Fruit fly (Drosophila melanogaster) whole organism, wandering third instar larva: ENCODE data around the gene scyl.
A peak's percentile ranks its signal among the peaks of the same experiment; 100 is the strongest.

Source experiments
- CG32264 ChIP-seq: fragments of 200-800 bp; sonication (Bioruptor generic); optimal IDR thresholded peaks from 2 replicates; lab custom pipeline; 2016; ENCODE audit warnings: missing biosample characterization, missing genetic modification characterization
- CG9705 ChIP-seq: fragments of 200-800 bp; sonication (Bioruptor generic); optimal IDR thresholded peaks from 2 replicates; lab custom pipeline; 2018; ENCODE audit warnings: missing biosample characterization, mild to moderate bottlenecking, missing genetic modification characterization
- CrebA ChIP-seq: fragments of 200-800 bp; sonication (Bioruptor generic); optimal IDR thresholded peaks from 2 replicates; lab custom pipeline; 2016; ENCODE audit warnings: missing biosample characterization, mild to moderate bottlenecking, missing genetic modification characterization, borderline replicate concordance
- Dfd ChIP-seq: fragments of >200 bp; optimal IDR thresholded peaks from 2 replicates; lab custom pipeline; 2017; ENCODE audit warnings: missing biosample characterization, missing genetic modification characterization
- Dif ChIP-seq: fragments of 200-275, 200-300 bp; sonication (Bioruptor generic); optimal IDR thresholded peaks from 2 replicates; lab custom pipeline; 2018; ENCODE audit warnings: missing biosample characterization, missing genetic modification characterization; ENCODE audit not compliant: partially characterized antibody
- GATAd ChIP-seq: sonication (Bioruptor generic); optimal IDR thresholded peaks from 2 replicates; lab custom pipeline; 2016; ENCODE audit warnings: missing biosample characterization, missing genetic modification characterization
- HLH106 ChIP-seq: fragments of 200-800 bp; optimal IDR thresholded peaks from 3 replicates; lab custom pipeline; 2019; ENCODE audit warnings: missing biosample characterization, mild to moderate bottlenecking, missing genetic modification characterization, moderate library complexity
- Hnf4 ChIP-seq: fragments of 200-800 bp; sonication (Bioruptor generic); optimal IDR thresholded peaks from 2 replicates; lab custom pipeline; 2016; ENCODE audit warnings: missing biosample characterization, mild to moderate bottlenecking, missing genetic modification characterization
- Hr78 ChIP-seq: fragments of >200 bp; optimal IDR thresholded peaks from 2 replicates; lab custom pipeline; 2017; ENCODE audit warnings: missing biosample characterization, missing genetic modification characterization
- Mio ChIP-seq: sonication (Bioruptor generic); optimal IDR thresholded peaks from 2 replicates; lab custom pipeline; 2016; ENCODE audit warnings: missing biosample characterization, missing genetic modification characterization
- Myc ChIP-seq: fragments of >200 bp; optimal IDR thresholded peaks from 2 replicates; lab custom pipeline; 2017
- Rel ChIP-seq, 2 experiments: fragments of 200-800 bp; sonication (Bioruptor generic) in 1 of 2; optimal IDR thresholded peaks; 2 replicates in 1 of 2; 3 replicates in 1 of 2; lab custom pipeline; 2016 to 2019; ENCODE audit warnings: mild to moderate bottlenecking in 2 of 2, missing biosample characterization in 2 of 2, missing genetic modification characterization in 2 of 2, moderate library complexity in 1 of 2
- Sp1 ChIP-seq: fragments of 200-800 bp; sonication (Bioruptor generic); optimal IDR thresholded peaks from 3 replicates; lab custom pipeline; 2019; ENCODE audit warnings: missing biosample characterization, mild to moderate bottlenecking, missing genetic modification characterization, moderate library complexity
- Vsx2 ChIP-seq: fragments of 200-300, 225-300 bp; sonication (Bioruptor generic); optimal IDR thresholded peaks from 2 replicates; lab custom pipeline; 2018; ENCODE audit warnings: missing biosample characterization, missing genetic modification characterization; ENCODE audit not compliant: partially characterized antibody
- brk ChIP-seq: fragments of 200-800 bp; sonication (Bioruptor generic); optimal IDR thresholded peaks from 2 replicates; lab custom pipeline; 2016; ENCODE audit warnings: missing biosample characterization, mild to moderate bottlenecking, missing genetic modification characterization
- dl ChIP-seq, 2 experiments: fragments of 175-275, 200-275 bp in 1 of 2; fragments of 200-275 bp in 1 of 2; sonication (Bioruptor generic); optimal IDR thresholded peaks; lab custom pipeline; 2018; ENCODE audit warnings: mild to moderate bottlenecking in 2 of 2, missing biosample characterization in 2 of 2, missing genetic modification characterization in 2 of 2, moderate library complexity in 2 of 2; ENCODE audit not compliant: partially characterized antibody in 2 of 2, insufficient read depth in 1 of 2
- dmrt93B ChIP-seq: fragments of 200-800 bp; sonication (Bioruptor generic); optimal IDR thresholded peaks from 2 replicates; lab custom pipeline; 2018; ENCODE audit warnings: missing biosample characterization, mild to moderate bottlenecking, missing genetic modification characterization
- ey ChIP-seq: fragments of 200-800 bp; sonication (Bioruptor generic); optimal IDR thresholded peaks from 2 replicates; lab custom pipeline; 2016; ENCODE audit warnings: missing biosample characterization, missing genetic modification characterization
- h ChIP-seq: fragments of 200-800 bp; sonication (Bioruptor generic); optimal IDR thresholded peaks from 3 replicates; lab custom pipeline; 2016; ENCODE audit warnings: missing biosample characterization, mild to moderate bottlenecking, missing genetic modification characterization
- jim ChIP-seq: fragments of 175-275, 200-325 bp; sonication (Bioruptor generic); optimal IDR thresholded peaks from 2 replicates; lab custom pipeline; 2016; ENCODE audit warnings: missing biosample characterization, mild to moderate bottlenecking, missing genetic modification characterization
- lola ChIP-seq: fragments of >200 bp; optimal IDR thresholded peaks from 2 replicates; lab custom pipeline; 2017; ENCODE audit warnings: missing biosample characterization, missing genetic modification characterization
- psq ChIP-seq: fragments of 200-800 bp; sonication (Bioruptor generic); optimal IDR thresholded peaks from 3 replicates; lab custom pipeline; 2017; ENCODE audit warnings: missing biosample characterization, mild to moderate bottlenecking, missing genetic modification characterization, moderate library complexity
- rgr ChIP-seq: fragments of 200-800 bp; sonication (Bioruptor generic); optimal IDR thresholded peaks from 3 replicates; lab custom pipeline; 2016; ENCODE audit warnings: missing biosample characterization, mild to moderate bottlenecking, missing genetic modification characterization
- sage ChIP-seq: fragments of 200-800 bp; sonication (Bioruptor generic); optimal IDR thresholded peaks from 2 replicates; lab custom pipeline; 2016; ENCODE audit warnings: missing biosample characterization, mild to moderate bottlenecking, missing genetic modification characterization
- tai ChIP-seq: sonication (Bioruptor generic); optimal IDR thresholded peaks from 2 replicates; lab custom pipeline; 2016; ENCODE audit warnings: missing biosample characterization, missing genetic modification characterization
- usp ChIP-seq: fragments of >200 bp; optimal IDR thresholded peaks from 2 replicates; lab custom pipeline; 2017; ENCODE audit warnings: missing biosample characterization, missing genetic modification characterization
- woc ChIP-seq: sonication (Bioruptor generic); optimal IDR thresholded peaks from 2 replicates; lab custom pipeline; 2016; ENCODE audit warnings: missing biosample characterization, mild to moderate bottlenecking, missing genetic modification characterization

scyl gene

DNA sequence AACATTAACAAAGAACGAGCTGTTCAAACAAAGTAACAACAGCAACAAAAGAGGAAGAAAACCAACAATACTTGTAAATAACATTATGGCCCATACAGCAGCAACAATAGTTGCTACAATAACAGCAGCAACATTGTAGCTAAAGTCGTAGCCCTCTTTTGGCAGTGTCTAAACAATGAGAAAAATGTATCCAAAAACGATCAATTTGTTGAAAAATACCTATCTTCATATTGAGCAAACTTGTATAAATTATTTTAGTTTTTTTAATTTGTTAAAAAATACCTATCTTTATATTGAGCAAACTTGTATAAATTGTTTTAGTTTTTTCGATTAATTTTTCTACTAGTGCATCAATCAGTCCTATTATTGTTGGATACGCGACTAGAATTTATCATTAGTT is 33.0 kb downstream of the scyl start:
- TF ChIP-seq sage = no peak

DNA sequence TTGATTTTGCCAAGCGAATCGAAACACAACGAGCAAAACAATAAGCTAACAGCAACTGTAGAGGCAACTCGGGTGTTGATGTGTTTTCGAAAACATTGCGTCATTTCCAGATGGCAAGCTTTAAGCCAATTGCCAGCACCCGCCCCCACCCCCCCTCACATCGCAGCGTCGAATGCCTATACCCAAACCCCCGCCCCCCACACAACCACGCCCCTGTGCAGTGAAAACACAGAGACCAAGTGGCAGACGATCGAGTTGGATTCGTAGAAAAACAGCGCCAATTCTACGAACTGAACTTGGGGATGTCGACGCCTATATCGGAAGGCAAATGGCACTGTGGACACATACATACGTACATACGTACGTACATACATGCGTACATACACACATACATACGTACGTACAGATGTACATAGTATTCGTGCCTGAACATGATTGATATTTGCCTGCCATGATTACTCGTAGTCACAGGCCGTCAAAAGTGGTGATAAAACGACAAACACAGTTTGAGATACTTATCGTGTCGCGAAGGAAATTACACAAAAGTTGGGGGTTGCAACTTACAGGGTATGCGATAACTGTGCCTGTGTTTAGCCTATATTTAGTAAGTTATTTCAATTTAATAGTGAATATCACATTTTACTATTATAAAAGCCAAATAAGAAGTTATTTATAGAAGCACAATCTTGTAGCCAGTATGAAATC is 33.6 kb downstream of the scyl start:
- TF ChIP-seq HLH106 (tag; lab: Kevin White, UChicago) (no peak), woc (GFP tag; lab: Kevin White, UChicago) (no peak), Sp1 (GFP tag; lab: Kevin White, UChicago) (no peak)

DNA sequence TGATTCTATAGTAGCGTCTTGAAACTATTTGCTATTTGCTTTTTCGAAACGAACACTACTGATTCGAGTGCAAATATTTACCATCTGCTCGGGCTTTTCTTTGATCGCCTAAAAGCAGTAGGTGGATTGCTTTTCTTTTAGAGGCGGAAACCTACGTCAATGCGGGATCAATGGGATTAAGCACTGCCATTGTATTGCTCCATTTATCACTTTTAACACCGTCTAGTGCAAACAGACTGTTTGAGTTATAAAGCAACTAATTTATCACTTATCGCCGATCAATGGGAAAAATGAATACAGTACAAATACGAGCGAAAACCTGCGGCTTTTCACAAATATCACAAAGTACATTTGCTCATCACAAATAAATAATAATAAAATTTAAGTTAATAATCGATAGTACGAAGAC is 34.5 kb downstream of the scyl start:
- TF ChIP-seq usp (GFP tag; lab: Kevin White, UChicago) (no peak), dl (GFP tag; optimal IDR thresholded peaks at IDR 0.05; lab: Kevin White, UChicago; ENCODE audit: insufficient read depth in 1 of 2, partially characterized antibody in 2 of 2) (no peak), dmrt93B (no peak), Dif (GFP tag; lab: Kevin White, UChicago) (no peak), Myc (lab: Kevin White, UChicago) (no peak), Hr78 (GFP tag; lab: Kevin White, UChicago) (no peak), rgr (GFP tag; lab: Kevin White, UChicago) (no peak), jim (GFP tag; lab: Kevin White, UChicago) (no peak), woc (GFP tag; lab: Kevin White, UChicago) (no peak), tai (GFP tag; lab: Kevin White, UChicago) (no peak), Sp1 (GFP tag; lab: Kevin White, UChicago) (no peak), brk (GFP tag; lab: Kevin White, UChicago) (no peak), h (GFP tag; lab: Kevin White, UChicago) (no peak), Hnf4 (GFP tag; lab: Kevin White, UChicago) (no peak), lola (GFP tag; lab: Kevin White, UChicago) (no peak), Dfd (GFP tag; lab: Kevin White, UChicago) (no peak), psq (GFP tag; lab: Kevin White, UChicago) (no peak), CrebA (GFP tag; lab: Kevin White, UChicago) (no peak)

DNA sequence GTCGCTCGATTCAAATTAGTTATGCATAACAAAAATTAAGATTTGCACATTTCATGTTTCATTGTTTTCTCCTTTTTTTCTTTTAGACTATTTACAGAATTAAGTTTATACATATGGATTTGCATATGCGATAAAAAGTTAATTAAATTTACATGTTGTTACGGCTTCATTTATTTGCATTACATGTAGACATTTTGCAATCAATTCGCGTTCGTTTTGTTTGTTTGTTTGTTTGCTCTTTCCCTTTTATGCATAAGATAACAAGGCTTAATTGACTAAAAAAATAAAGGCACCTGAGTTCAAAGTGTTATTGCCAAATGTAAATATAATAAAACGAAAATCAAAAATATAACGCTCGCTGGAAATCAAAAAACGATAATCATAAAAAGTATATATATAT is 35.9 kb downstream of the scyl start:
- TF ChIP-seq GATAd (GFP tag; lab: Kevin White, UChicago) (no peak), tai (GFP tag; lab: Kevin White, UChicago) (peak; percentile 11), usp (GFP tag; lab: Kevin White, UChicago) (no peak)

- TF ChIP-seq CG32264 (GFP tag; lab: Kevin White, UChicago) (no peak), brk (GFP tag; lab: Kevin White, UChicago) (no peak), psq (GFP tag; lab: Kevin White, UChicago) (no peak), ey (GFP tag; lab: Kevin White, UChicago) (no peak), Dfd (GFP tag; lab: Kevin White, UChicago) (peak; percentile 94)
These were observed 37.1 kb downstream of the scyl start for dm6 chr3L:11289130-11289716.

DNA sequence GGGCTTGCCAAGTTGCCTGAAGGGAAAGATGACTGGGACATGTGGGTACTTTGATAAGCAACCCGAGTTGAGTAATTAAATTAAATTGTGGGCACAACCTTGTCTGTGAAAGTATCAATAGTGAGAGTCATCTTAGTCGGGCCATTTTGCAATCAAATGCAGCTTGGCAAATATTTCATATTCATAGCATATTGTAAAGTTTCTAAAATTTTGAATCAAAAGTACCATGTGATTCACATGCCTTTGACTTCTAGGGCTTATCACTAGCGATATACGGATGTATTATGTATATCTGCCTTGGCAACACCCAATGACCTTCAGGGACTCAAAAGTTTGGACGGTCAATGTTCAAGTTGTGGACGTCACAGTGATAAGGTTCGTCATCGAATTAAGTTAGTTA is 38.1 kb downstream of the scyl start:
- TF ChIP-seq lola (GFP tag; lab: Kevin White, UChicago) (no peak), usp (GFP tag; lab: Kevin White, UChicago) (no peak), Rel (GFP tag; optimal IDR thresholded peaks at IDR 0.05; lab: Kevin White, UChicago) (no peak), Rel (tag; optimal IDR thresholded peaks at IDR 0.05; lab: Kevin White, UChicago) (peak; percentile 59), Mio (GFP tag; lab: Kevin White, UChicago) (no peak), brk (GFP tag; lab: Kevin White, UChicago) (no peak), h (GFP tag; lab: Kevin White, UChicago) (no peak)
- TF ChIP-seq, all 38 proteins: peak for 1

DNA sequence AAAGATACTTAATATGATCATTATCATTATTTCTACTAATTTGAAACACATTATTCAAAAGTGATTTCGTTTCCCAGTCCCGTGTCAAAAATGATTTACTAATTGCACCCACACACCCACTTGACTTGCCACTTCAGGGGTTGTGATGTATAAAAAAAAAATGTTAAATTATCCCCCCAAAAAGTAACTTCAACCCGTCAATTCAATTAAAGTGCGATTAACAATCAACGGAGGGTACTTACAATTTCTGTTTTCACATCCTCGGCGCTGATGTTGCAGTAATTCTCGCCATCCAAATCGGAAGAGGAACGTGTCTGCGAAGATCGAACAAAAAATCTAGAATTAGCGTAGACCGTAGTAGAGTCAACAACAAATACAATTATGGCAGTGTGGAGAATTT is 38.7 kb downstream of the scyl start:
- no peak for TF ChIP-seq Hnf4 (GFP tag; lab: Kevin White, UChicago)
- TF ChIP-seq sage = no peak
- TF ChIP-seq Dfd (GFP tag; lab: Kevin White, UChicago) = no peak
- no peak for TF ChIP-seq Rel (GFP tag; optimal IDR thresholded peaks at IDR 0.05; lab: Kevin White, UChicago)
- no peak for TF ChIP-seq Rel (tag; optimal IDR thresholded peaks at IDR 0.05; lab: Kevin White, UChicago)
- TF ChIP-seq CrebA (GFP tag; lab: Kevin White, UChicago) = no peak
- TF ChIP-seq jim (GFP tag; lab: Kevin White, UChicago) = no peak
- no peak for TF ChIP-seq Sp1 (GFP tag; lab: Kevin White, UChicago)
- no peak for TF ChIP-seq Myc (lab: Kevin White, UChicago)
- TF ChIP-seq CG32264 (GFP tag; lab: Kevin White, UChicago) = no peak
- TF ChIP-seq CG9705 (GFP tag; lab: Kevin White, UChicago) = no peak
- TF ChIP-seq Vsx2 = no peak
- no peak for TF ChIP-seq brk (GFP tag; lab: Kevin White, UChicago)
